Fruit fly (Drosophila melanogaster) whole organism, embryonic: ENCODE measurements around the gene CG32813.

Experiments
- Ada2b ChIP-seq: fragments of 200-800 bp; sonication (Bioruptor generic); IDR thresholded peaks from 2 replicates; pipeline ENCODE4 v1.3.6; 2022; ENCODE audit warnings: missing biosample characterization, missing genetic modification characterization
- B-H2 ChIP-seq: fragments of 200-800 bp; sonication (Bioruptor generic); optimal IDR thresholded peaks from 2 replicates; lab custom pipeline; 2018; ENCODE audit warnings: missing biosample characterization, mild to moderate bottlenecking, missing genetic modification characterization
- Bgb ChIP-seq: fragments of 200-800 bp; sonication (Bioruptor generic); IDR thresholded peaks from 2 replicates; pipeline ENCODE4 v1.3.6; 2022; ENCODE audit warnings: missing biosample characterization, missing genetic modification characterization; ENCODE audit not compliant: partially characterized antibody
- CG12659 ChIP-seq: fragments of 200-800 bp; sonication (Bioruptor generic); optimal IDR thresholded peaks from 3 replicates; lab custom pipeline; 2017; ENCODE audit warnings: mild to moderate bottlenecking, missing biosample characterization, missing genetic modification reagents, missing genetic modification characterization
- CG13287 ChIP-seq: fragments of 200-800 bp; sonication (Bioruptor generic); IDR thresholded peaks from 2 replicates; pipeline ENCODE4 v1.3.6; 2022; ENCODE audit warnings: missing biosample characterization, missing genetic modification characterization; ENCODE audit not compliant: partially characterized antibody
- CG13296 ChIP-seq: fragments of 200-800 bp; sonication (Bioruptor generic); optimal IDR thresholded peaks from 3 replicates; lab custom pipeline; 2018; ENCODE audit warnings: missing biosample characterization, mild to moderate bottlenecking, missing genetic modification characterization
- CG16813 ChIP-seq: fragments of 200-800 bp; sonication (Bioruptor generic); IDR thresholded peaks from 3 replicates; pipeline ENCODE4 v1.3.6; 2022; ENCODE audit warnings: missing biosample characterization, missing genetic modification characterization; ENCODE audit not compliant: partially characterized antibody
- CG2678 ChIP-seq: fragments of 200-800 bp; sonication (Bioruptor generic); optimal IDR thresholded peaks from 3 replicates; lab custom pipeline; 2019; ENCODE audit warnings: missing biosample characterization, mild to moderate bottlenecking, missing genetic modification characterization, moderate library complexity
- CG2889 ChIP-seq: fragments of 200-800 bp; sonication (Bioruptor generic); IDR thresholded peaks from 3 replicates; pipeline ENCODE4 v1.3.6; 2022; ENCODE audit warnings: missing biosample characterization, missing genetic modification characterization
- CG3065 ChIP-seq: fragments of 200-800 bp; sonication (Bioruptor generic); optimal IDR thresholded peaks from 2 replicates; lab custom pipeline; 2016; ENCODE audit warnings: missing biosample characterization, missing genetic modification characterization
- CG32772 ChIP-seq: fragments of 200-800 bp; sonication (Bioruptor generic); IDR thresholded peaks from 2 replicates; pipeline ENCODE4 v1.3.6; 2022; ENCODE audit warnings: missing biosample characterization, missing genetic modification characterization
- CG33557 ChIP-seq: fragments of 200-800 bp; sonication (Bioruptor generic); optimal IDR thresholded peaks from 2 replicates; lab custom pipeline; 2019; ENCODE audit warnings: missing biosample characterization, mild to moderate bottlenecking, missing genetic modification characterization, moderate library complexity
- CG6254 ChIP-seq: fragments of 200-800 bp; sonication (Bioruptor generic); optimal IDR thresholded peaks from 3 replicates; lab custom pipeline; 2017; ENCODE audit warnings: mild to moderate bottlenecking, missing biosample characterization, missing genetic modification reagents, missing genetic modification characterization
- CG7271 ChIP-seq: fragments of 200-800 bp; sonication (Bioruptor generic); optimal IDR thresholded peaks from 2 replicates; lab custom pipeline; 2018; ENCODE audit warnings: missing biosample characterization, mild to moderate bottlenecking, missing genetic modification characterization, moderate library complexity
- CG7987 ChIP-seq: fragments of 200-800 bp; sonication (Bioruptor generic); optimal IDR thresholded peaks from 2 replicates; lab custom pipeline; 2018; ENCODE audit warnings: missing biosample characterization, mild to moderate bottlenecking, missing genetic modification characterization, moderate library complexity
- CG9215 ChIP-seq: fragments of 200-800 bp; sonication (Bioruptor generic); IDR thresholded peaks from 2 replicates; pipeline ENCODE4 v1.3.6; 2022; ENCODE audit warnings: missing biosample characterization, missing genetic modification characterization
- CkIIα-i1 ChIP-seq: fragments of 200-800 bp; sonication (Bioruptor generic); IDR thresholded peaks from 2 replicates; pipeline ENCODE4 v1.3.6; 2022; ENCODE audit warnings: missing biosample characterization, missing genetic modification characterization
- CoRest ChIP-seq: fragments of 200-800 bp; sonication (Bioruptor generic); optimal IDR thresholded peaks from 3 replicates; lab custom pipeline; 2018; ENCODE audit warnings: missing biosample characterization, mild to moderate bottlenecking, missing genetic modification characterization, moderate library complexity
- D ChIP-seq, 2 experiments: fragments of 200-800 bp in 1 of 2; fragments of >200 bp in 1 of 2; sonication (Bioruptor generic) in 1 of 2; optimal IDR thresholded peaks; 2 replicates in 1 of 2; 3 replicates in 1 of 2; lab custom pipeline; 2017; ENCODE audit warnings: mild to moderate bottlenecking in 1 of 2, missing biosample characterization in 1 of 2, missing genetic modification characterization in 1 of 2, missing genetic modification reagents in 1 of 2
- Dll ChIP-seq: fragments of 200-800 bp; sonication (Bioruptor generic); IDR thresholded peaks from 4 replicates; pipeline ENCODE4 v1.3.6; 2022; ENCODE audit warnings: missing biosample characterization, missing genetic modification characterization; ENCODE audit not compliant: partially characterized antibody
- Dp ChIP-seq: fragments of 200-800 bp; sonication (Bioruptor generic); optimal IDR thresholded peaks from 2 replicates; lab custom pipeline; 2018; ENCODE audit warnings: missing biosample characterization, mild to moderate bottlenecking, missing genetic modification characterization, moderate library complexity
- Hey ChIP-seq: fragments of 200-800 bp; sonication (Bioruptor generic); optimal IDR thresholded peaks from 3 replicates; lab custom pipeline; 2018; ENCODE audit warnings: missing biosample characterization, mild to moderate bottlenecking, missing genetic modification characterization
- HmgZ ChIP-seq: fragments of 200-800 bp; sonication (Bioruptor generic); optimal IDR thresholded peaks from 2 replicates; lab custom pipeline; 2018; ENCODE audit warnings: missing biosample characterization, mild to moderate bottlenecking, missing genetic modification characterization
- Jarid2 ChIP-seq: fragments of 200-800 bp; sonication (Bioruptor generic); optimal IDR thresholded peaks from 3 replicates; lab custom pipeline; 2017; ENCODE audit warnings: mild to moderate bottlenecking, missing biosample characterization, missing genetic modification reagents, missing genetic modification characterization
- Kr ChIP-seq: fragments of 200-800 bp; sonication (Bioruptor generic); optimal IDR thresholded peaks from 2 replicates; lab custom pipeline; 2017; ENCODE audit warnings: missing biosample characterization, mild to moderate bottlenecking, missing genetic modification characterization
- Lpt ChIP-seq: fragments of >200 bp; optimal IDR thresholded peaks from 2 replicates; lab custom pipeline; 2018; ENCODE audit warnings: missing biosample characterization, missing genetic modification characterization
- MTF-1 ChIP-seq: fragments of 200-800 bp; sonication (Bioruptor generic); optimal IDR thresholded peaks from 2 replicates; lab custom pipeline; 2018; ENCODE audit warnings: missing biosample characterization, mild to moderate bottlenecking, missing genetic modification characterization, borderline replicate concordance
- NFAT ChIP-seq: fragments of 200-800 bp; sonication (Bioruptor generic); IDR thresholded peaks from 2 replicates; pipeline ENCODE4 v1.3.6; 2022; ENCODE audit warnings: missing biosample characterization, missing genetic modification characterization
- Nf-YC ChIP-seq: fragments of 200-800 bp; optimal IDR thresholded peaks from 3 replicates; lab custom pipeline; 2019; ENCODE audit warnings: missing biosample characterization, mild to moderate bottlenecking, missing genetic modification characterization, moderate library complexity
- Ssrp ChIP-seq: fragments of 200-800 bp; sonication (Bioruptor generic); optimal IDR thresholded peaks from 2 replicates; lab custom pipeline; 2018; ENCODE audit warnings: missing biosample characterization, mild to moderate bottlenecking, missing genetic modification characterization, moderate library complexity
- bab2 ChIP-seq: fragments of 200-800 bp; sonication (Bioruptor generic); optimal IDR thresholded peaks from 2 replicates; lab custom pipeline; 2016; ENCODE audit warnings: missing biosample characterization, missing genetic modification characterization
- caup ChIP-seq: fragments of 200-800 bp; sonication (Bioruptor generic); optimal IDR thresholded peaks from 3 replicates; lab custom pipeline; 2017; ENCODE audit warnings: missing biosample characterization, mild to moderate bottlenecking, missing genetic modification characterization, moderate library complexity; ENCODE audit not compliant: severe bottlenecking
- corto ChIP-seq: fragments of 200-800 bp; sonication (Bioruptor generic); optimal IDR thresholded peaks from 2 replicates; lab custom pipeline; 2016; ENCODE audit warnings: missing biosample characterization, mild to moderate bottlenecking, missing genetic modification characterization, moderate library complexity
- dati ChIP-seq: fragments of 200-800 bp; sonication (Bioruptor generic); IDR thresholded peaks from 2 replicates; pipeline ENCODE4 v1.3.6; 2022; ENCODE audit warnings: missing biosample characterization, missing genetic modification characterization
- dmrt99B ChIP-seq: fragments of 200-800 bp; sonication (Bioruptor generic); optimal IDR thresholded peaks from 2 replicates; lab custom pipeline; 2018; ENCODE audit warnings: missing biosample characterization, mild to moderate bottlenecking, missing genetic modification characterization, moderate library complexity
- ewg ChIP-seq: fragments of 200-800 bp; sonication (Bioruptor generic); optimal IDR thresholded peaks from 3 replicates; lab custom pipeline; 2017; ENCODE audit warnings: mild to moderate bottlenecking, missing biosample characterization, missing genetic modification reagents, missing genetic modification characterization
- fd96Cb ChIP-seq: fragments of 200-800 bp; sonication (Bioruptor generic); optimal IDR thresholded peaks from 2 replicates; lab custom pipeline; 2018; ENCODE audit warnings: missing biosample characterization, mild to moderate bottlenecking, missing genetic modification characterization, moderate library complexity
- knrl ChIP-seq: fragments of 200-800 bp; sonication (Bioruptor generic); IDR thresholded peaks from 3 replicates; pipeline ENCODE4 v1.3.6; 2022; ENCODE audit warnings: missing biosample characterization, missing genetic modification characterization; ENCODE audit not compliant: partially characterized antibody
- lab ChIP-seq: fragments of 200-800 bp; sonication (Bioruptor generic); optimal IDR thresholded peaks from 3 replicates; lab custom pipeline; 2017; ENCODE audit warnings: missing biosample characterization, missing genetic modification characterization, mild to moderate bottlenecking, moderate library complexity, missing genetic modification reagents
- nmo ChIP-seq: fragments of 200-800 bp; sonication (Bioruptor generic); optimal IDR thresholded peaks from 2 replicates; lab custom pipeline; 2018; ENCODE audit warnings: missing biosample characterization, mild to moderate bottlenecking, missing genetic modification characterization, moderate library complexity
- repo ChIP-seq: fragments of 200-800 bp; sonication (Bioruptor generic); optimal IDR thresholded peaks from 2 replicates; lab custom pipeline; 2016; ENCODE audit warnings: missing biosample characterization, missing genetic modification characterization
- sr ChIP-seq: fragments of 200-800 bp; sonication (Bioruptor generic); IDR thresholded peaks from 3 replicates; pipeline ENCODE4 v1.3.6; 2022; ENCODE audit warnings: missing biosample characterization, missing genetic modification characterization
- tll ChIP-seq, 2 experiments: fragments of 200-800 bp in 1 of 2; fragments of >200 bp in 1 of 2; sonication (Bioruptor generic) in 1 of 2; optimal IDR thresholded peaks; 2 replicates each; lab custom pipeline; 2017 to 2019; ENCODE audit warnings: missing biosample characterization in 2 of 2, missing genetic modification characterization in 2 of 2, mild to moderate bottlenecking in 1 of 2, moderate library complexity in 1 of 2
- tx ChIP-seq: fragments of 200-800 bp; sonication (Bioruptor generic); optimal IDR thresholded peaks from 2 replicates; lab custom pipeline; 2016; ENCODE audit warnings: missing biosample characterization, missing genetic modification characterization
- vnd ChIP-seq: fragments of 200-800 bp; sonication (Bioruptor generic); IDR thresholded peaks from 3 replicates; pipeline ENCODE4 v1.3.6; 2022; ENCODE audit warnings: missing biosample characterization, missing genetic modification characterization; ENCODE audit not compliant: partially characterized antibody

Gene CG32813

DNA sequence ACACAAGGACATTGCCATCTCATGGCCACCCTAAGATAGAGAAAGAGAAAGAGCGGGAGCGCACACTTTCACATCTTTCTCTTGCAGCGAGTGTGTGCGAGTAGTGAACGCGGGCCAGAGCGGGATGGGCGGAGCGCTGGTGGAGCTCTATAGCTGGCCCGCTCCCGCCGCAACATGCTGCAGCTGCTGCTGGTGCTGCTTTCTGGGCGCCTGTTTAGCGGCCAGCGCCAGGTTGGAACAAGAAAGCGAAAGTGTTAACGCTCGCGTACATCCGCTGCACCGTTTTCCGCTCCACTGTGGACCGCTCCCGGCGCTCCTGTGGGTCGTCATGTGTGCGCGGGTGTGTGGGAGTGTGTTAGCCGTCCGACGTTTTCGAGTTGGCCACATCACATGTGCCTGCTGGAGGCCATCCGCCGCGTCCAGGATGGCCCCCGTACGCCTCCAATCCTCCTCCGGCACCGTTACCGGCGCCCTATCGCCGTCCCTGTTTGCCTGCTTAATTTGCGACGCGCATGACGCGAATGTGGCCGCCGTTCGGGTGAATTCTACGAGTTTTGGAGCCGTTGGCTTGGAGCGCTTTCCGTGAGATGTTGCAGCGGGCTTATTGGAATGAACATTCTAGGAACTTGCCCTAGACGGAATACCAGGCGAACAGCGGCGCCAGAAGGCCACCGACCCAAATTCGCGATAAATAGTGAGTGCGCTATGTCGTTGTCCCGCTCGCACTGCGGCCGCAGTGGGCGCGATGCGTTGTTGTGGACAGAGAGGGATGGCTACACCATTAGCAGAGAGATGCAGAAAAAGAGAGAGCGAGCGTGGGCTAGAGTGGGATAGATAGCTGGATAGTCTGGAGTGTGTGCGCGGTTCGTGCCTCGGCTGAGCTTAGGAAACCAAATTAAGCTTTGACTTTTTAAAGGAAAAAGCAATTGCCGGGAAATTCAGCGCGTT lies 18.6 kb downstream of the CG32813 start (continued):
- TF ChIP-seq CG2889 (GFP tag; lab: Robert Waterston, UW), result no peak
- peak; percentile 90 for TF ChIP-seq Kr (GFP tag; lab: Kevin White, UChicago)
- no peak for TF ChIP-seq tx
- no peak for TF ChIP-seq CG16813 (GFP tag; lab: Robert Waterston, UW)
- no peak for TF ChIP-seq bab2
- peak; percentile 23 for TF ChIP-seq CG9215 (GFP tag; lab: Robert Waterston, UW)
- peak; percentile 59 for TF ChIP-seq Bgb (GFP tag; lab: Robert Waterston, UW)
- no peak for TF ChIP-seq fd96Cb
- no peak for TF ChIP-seq D (optimal IDR thresholded peaks at IDR 0.05; lab: Kevin White, UChicago)
- TF ChIP-seq D (GFP tag; optimal IDR thresholded peaks at IDR 0.05; lab: Kevin White, UChicago), result no peak
- TF ChIP-seq vnd, result 0 out of 3 replicates have a peak, but pooled peaks have one; percentile 18
- TF ChIP-seq CG2678 (tag; lab: Kevin White, UChicago), result peak; percentile 2
- TF ChIP-seq knrl (GFP tag; lab: Robert Waterston, UW), result peak; percentile 50; the same call in 1 of the 3 replicates
- peak; percentile 24 for TF ChIP-seq lab
- no peak for TF ChIP-seq CG13296 (GFP tag; lab: Kevin White, UChicago)
- no peak for TF ChIP-seq repo (GFP tag; lab: Kevin White, UChicago)
- TF ChIP-seq CG7271 (tag; lab: Kevin White, UChicago), result no peak
- no peak for TF ChIP-seq CkIIα-i1 (GFP tag; lab: Robert Waterston, UW)
- TF ChIP-seq Ssrp, result no peak
- peak; percentile 29 for TF ChIP-seq CoRest
- peak; percentile 54 to 67 for TF ChIP-seq tll (GFP tag; optimal IDR thresholded peaks at IDR 0.05; lab: Kevin White, UChicago)
- TF ChIP-seq CG12659 (GFP tag; lab: Kevin White, UChicago), result peak; percentile 66
- TF ChIP-seq dati (GFP tag; lab: Robert Waterston, UW), result no peak
- peak; percentile 79 for TF ChIP-seq Nf-YC (tag; lab: Kevin White, UChicago)
- peak; percentile 71 for TF ChIP-seq HmgZ (tag; lab: Kevin White, UChicago)
- TF ChIP-seq caup (GFP tag; lab: Kevin White, UChicago), result no peak
- peak; percentile 33 for TF ChIP-seq nmo (GFP tag; lab: Kevin White, UChicago)
- TF ChIP-seq CG32772 (GFP tag; lab: Robert Waterston, UW), result no peak
- peak; percentile 47 for TF ChIP-seq CG33557 (GFP tag; lab: Kevin White, UChicago)
- TF ChIP-seq ewg (GFP tag; lab: Kevin White, UChicago), result peak; percentile 45
- no peak for TF ChIP-seq Jarid2 (GFP tag; lab: Kevin White, UChicago)
- peak; percentile 38; the same call in 1 of the 2 replicates for TF ChIP-seq CG13287
- TF ChIP-seq CG7987 (GFP tag; lab: Kevin White, UChicago), result no peak
- peak; percentile 26 for TF ChIP-seq dmrt99B (tag; lab: Kevin White, UChicago)
- TF ChIP-seq CG6254 (GFP tag; lab: Kevin White, UChicago), result peak; percentile 18
- no peak for TF ChIP-seq CG3065 (GFP tag; lab: Kevin White, UChicago)
- no peak for TF ChIP-seq MTF-1
- peak; percentile 75 for TF ChIP-seq Dp (GFP tag; lab: Kevin White, UChicago)
- TF ChIP-seq NFAT (GFP tag; lab: Robert Waterston, UW), result no peak
- TF ChIP-seq Lpt (GFP tag; lab: Kevin White, UChicago), result no peak
- no peak for TF ChIP-seq B-H2 (GFP tag; lab: Kevin White, UChicago)
- no peak for TF ChIP-seq Ada2b (GFP tag; lab: Robert Waterston, UW)
- peak; percentile 77 for TF ChIP-seq sr (GFP tag; lab: Robert Waterston, UW)
- TF ChIP-seq corto (GFP tag; lab: Kevin White, UChicago), result no peak
- peak; percentile 30 for TF ChIP-seq Hey (tag; lab: Kevin White, UChicago)
- TF ChIP-seq Dll, result 0 out of 4 replicates have a peak, but pooled peaks have one; percentile 27
